Worm (Caenorhabditis elegans) whole organism, dauer: ENCODE measurements around the gene srh-52.

Experiments used
- unc-62 ChIP-seq: sonication (generic microtip); optimal IDR thresholded peaks from 2 replicates; lab custom pipeline; 2017; ENCODE audit warnings: missing biosample characterization, missing genetic modification reagents, missing genetic modification characterization

srh-52 gene

DNA sequence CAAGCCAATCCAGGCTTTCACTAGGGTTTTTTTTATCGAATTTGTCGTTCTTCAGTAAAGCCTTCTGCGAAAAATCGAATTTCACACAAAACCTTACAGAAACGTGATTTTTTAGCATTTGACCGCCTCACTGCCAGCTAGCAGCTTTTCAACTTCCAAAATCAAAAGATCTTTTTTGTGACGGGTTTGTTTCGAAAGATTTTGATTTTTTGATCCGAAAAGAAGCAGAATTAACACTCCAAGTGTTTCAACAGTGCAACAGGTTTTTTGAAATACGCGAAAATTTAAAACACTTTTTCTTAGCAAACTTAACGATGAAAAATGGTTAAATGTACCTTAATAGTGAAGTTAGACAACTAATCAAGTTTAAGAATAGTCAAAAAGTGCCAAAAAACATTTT is 34.7 kb downstream of the srh-52 start, which contains the start of gene clec-229:
TSS of gene clec-229 (minus strand) at position 101 of the 400 bp plus-strand sequence.
- TF ChIP-seq unc-62 (GFP tag; lab: Kevin White, UChicago): no peak

DNA sequence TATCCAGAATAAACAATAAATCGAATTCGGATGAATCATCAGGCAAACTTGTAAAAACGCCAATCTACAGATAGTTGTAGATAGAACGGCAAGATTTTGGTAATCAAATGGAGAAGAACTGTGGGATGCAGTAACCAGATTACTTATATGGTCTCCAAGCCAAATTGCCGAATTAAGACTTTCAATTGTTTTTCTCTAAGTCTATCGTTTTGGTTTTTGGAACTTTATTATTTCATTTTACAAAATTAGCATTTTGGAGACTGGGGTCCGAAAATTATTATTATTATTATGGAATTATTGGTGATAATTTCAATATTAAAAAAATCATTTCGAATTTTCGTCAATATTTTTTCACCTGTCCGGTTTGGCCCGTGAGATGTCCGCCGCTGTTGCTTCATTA is 36.8 kb downstream of the srh-52 start, which contains the start of gene clec-228:
TSS of gene clec-228 (minus strand) at position 101 of the 400 bp plus-strand sequence.
- no peak for TF ChIP-seq unc-62 (GFP tag; lab: Kevin White, UChicago)

DNA sequence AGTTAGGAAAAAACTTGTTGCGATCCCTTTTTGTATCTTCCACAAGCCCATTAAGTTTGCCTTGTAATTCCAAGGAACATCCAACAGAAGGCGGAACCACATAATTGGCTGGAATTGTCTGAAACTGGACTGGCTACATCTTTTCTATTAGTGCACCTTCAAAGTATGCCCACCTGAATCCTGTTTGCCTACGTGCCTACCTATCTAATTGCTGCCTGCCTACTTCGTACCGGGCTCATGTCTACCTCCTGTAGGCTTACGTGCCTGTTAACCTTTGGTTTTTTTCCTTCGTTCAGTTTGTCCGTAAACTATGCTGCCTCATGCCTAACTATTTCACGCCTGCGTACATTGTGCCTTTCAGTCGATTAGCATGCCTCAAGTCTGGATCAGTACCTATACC is 38.7 kb downstream of the srh-52 start, which contains the start of gene wrt-7:
TSS of gene wrt-7 (minus strand) at position 101 of the 400 bp plus-strand sequence.
- TF ChIP-seq unc-62 (GFP tag; lab: Kevin White, UChicago): no peak

DNA sequence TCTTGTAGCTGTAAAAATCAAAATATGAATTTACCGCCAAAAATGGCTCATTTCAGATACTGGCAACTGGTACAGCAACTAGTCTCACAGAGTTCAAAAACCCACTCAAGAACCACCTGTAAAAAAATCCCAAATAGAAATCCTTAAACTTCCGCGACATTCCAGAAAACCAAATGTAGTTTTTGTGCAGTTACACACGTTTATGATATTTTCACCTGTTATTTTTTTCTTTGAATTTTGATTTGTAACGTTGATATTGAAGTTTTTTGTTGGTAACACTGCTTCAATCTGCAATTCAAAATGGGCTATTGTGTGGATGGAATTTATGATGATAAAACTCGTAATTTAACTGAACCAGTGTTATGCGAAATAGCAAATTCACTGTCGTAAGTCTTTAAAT is 43.3 kb downstream of the srh-52 start, which contains the start of gene srw-113:
TSS of gene srw-113 (plus strand) at position 301 of the 400 bp plus-strand sequence.
- no peak for TF ChIP-seq unc-62 (GFP tag; lab: Kevin White, UChicago)

DNA sequence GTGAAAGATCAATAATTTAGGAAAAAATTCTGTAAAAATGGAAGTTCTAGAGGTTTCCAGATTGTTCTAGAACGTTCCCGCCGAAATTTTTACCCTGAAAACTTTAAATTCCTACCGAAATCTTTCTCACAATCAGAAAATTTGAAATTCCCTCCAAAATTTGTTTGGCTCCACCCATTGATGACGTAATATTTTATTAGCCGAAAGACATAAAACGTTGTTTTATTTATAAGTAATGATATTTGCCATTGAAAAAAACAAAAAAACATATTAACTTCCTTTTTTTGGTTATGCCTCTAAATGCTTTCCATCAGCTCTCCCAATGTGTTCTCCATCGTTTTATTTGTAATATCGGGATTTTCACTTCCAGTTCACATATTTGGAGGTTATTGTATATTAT is 45.8 kb downstream of the srh-52 start, which contains the start of gene srh-295:
TSS of gene srh-295 (plus strand) at position 301 of the 400 bp plus-strand sequence.
- no peak for TF ChIP-seq unc-62 (GFP tag; lab: Kevin White, UChicago)

DNA sequence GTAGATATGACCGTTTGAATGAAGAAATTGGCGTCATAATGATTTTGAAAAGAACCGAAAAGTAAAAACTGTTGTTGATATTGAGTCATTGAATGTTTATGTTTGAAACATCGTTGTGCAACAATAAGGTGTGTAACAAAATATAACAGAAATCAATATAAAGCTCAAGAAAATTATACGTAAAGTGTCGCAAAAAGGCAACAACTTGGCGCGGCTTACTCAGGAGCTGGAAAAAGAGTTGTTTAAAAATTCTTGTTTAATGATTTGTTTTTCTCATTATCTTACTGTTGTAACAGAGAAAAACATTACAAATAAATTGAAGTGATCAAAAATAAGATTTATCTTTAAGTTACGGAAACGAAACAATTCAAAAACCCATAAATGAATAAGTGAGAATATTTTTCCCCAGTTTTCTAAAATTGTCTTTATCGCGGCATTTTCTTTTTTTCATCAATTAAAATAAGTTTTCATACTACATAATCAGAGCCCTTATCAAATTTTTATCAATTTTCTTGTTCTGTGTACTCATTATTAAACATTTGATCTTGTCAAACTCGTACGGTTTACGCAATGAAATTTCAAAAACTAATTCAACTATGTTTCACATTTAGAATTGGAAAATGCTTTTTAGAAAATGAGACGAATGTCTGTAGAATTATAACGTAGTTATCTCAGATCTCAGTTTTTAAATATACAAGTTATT is 48.2 kb downstream of the srh-52 start, which contains the start of gene ZK1037.6:
TSS of gene ZK1037.6 (minus strand) at position 51 of the 703 bp plus-strand sequence.
- TF ChIP-seq unc-62 (GFP tag; lab: Kevin White, UChicago): no peak
